Worm (Caenorhabditis elegans) whole organism, L2 larva: Measurements from ENCODE around the gene dyrb-1.

ENCODE experiments used
- F13H6.1 ChIP-seq: sonication (generic microtip); optimal IDR thresholded peaks from 2 replicates; lab custom pipeline; 2016; ENCODE audit warnings: missing genetic modification characterization, missing compliant biosample characterization
- ZK546.5 ChIP-seq: sonication (generic microtip); optimal IDR thresholded peaks from 2 replicates; lab custom pipeline; 2017; ENCODE audit warnings: missing biosample characterization, missing genetic modification characterization
- blmp-1 ChIP-seq: sonication (generic microtip); optimal IDR thresholded peaks from 2 replicates; lab custom pipeline; 2017; ENCODE audit warnings: missing genetic modification characterization, mild to moderate bottlenecking, missing compliant biosample characterization, antibody characterized with exemption, moderate library complexity; ENCODE audit not compliant: insufficient read depth
- mdl-1 ChIP-seq, 2 experiments: fragments of 150-350 bp in 1 of 2; sonication (generic microtip) in 1 of 2; optimal IDR thresholded peaks; 2 replicates each; lab custom pipeline; 2017; ENCODE audit warnings: missing biosample characterization in 2 of 2, missing genetic modification characterization in 2 of 2
- nhr-129 ChIP-seq: fragments of 150-350 bp; optimal IDR thresholded peaks from 2 replicates; lab custom pipeline; 2014; ENCODE audit warnings: missing biosample characterization, missing genetic modification characterization
- peb-1 ChIP-seq: fragments of 150-350 bp; optimal IDR thresholded peaks from 2 replicates; lab custom pipeline; 2014; ENCODE audit warnings: missing biosample characterization, missing genetic modification characterization
- skn-1 ChIP-seq: sonication (generic microtip); optimal IDR thresholded peaks from 2 replicates; lab custom pipeline; 2017; ENCODE audit warnings: missing biosample characterization, missing genetic modification characterization
- unc-39 ChIP-seq: fragments of 150-350 bp; optimal IDR thresholded peaks from 2 replicates; lab custom pipeline; 2014; ENCODE audit warnings: missing biosample characterization, missing genetic modification characterization
- ztf-1 ChIP-seq: fragments of 200-800 bp; sonication (Bioruptor generic); conservative IDR thresholded peaks from 2 replicates; pipeline ENCODE4 v1.3.6; 2022; ENCODE audit warnings: missing genetic modification characterization, missing compliant biosample characterization
- ztf-11 ChIP-seq: sonication (generic microtip); optimal IDR thresholded peaks from 2 replicates; lab custom pipeline; 2017; ENCODE audit warnings: missing biosample characterization, missing genetic modification characterization

DNA sequence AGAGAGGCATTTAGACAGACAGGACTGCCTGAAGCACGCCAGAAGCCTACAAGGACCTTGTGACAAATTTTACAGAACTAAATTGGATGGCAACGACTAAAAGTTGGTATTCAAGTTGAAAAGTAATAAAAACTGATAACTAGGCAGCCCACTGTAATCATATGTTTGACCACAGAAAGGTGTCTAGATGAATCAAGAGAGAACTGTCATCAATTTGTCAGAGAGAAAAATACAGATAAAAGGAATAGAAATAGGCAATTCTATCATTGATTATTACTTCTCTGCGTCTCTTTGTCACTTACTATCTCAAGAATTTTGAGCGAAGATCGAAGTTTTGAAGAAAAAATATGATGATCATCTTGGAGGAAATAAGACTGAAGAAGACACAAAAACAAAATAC is 14.0 kb downstream of the dyrb-1 start:
- TF ChIP-seq peb-1 (tag; lab: Kevin White, UChicago) (no peak), nhr-129 (no peak), ZK546.5 (tag; lab: Kevin White, UChicago) (no peak), blmp-1 (tag; lab: Kevin White, UChicago) (no peak), mdl-1 (tag; optimal IDR thresholded peaks at IDR 0.05; lab: Kevin White, UChicago) (no peak), F13H6.1 (no peak), unc-39 (tag; lab: Kevin White, UChicago) (no peak), ztf-11 (no peak), ztf-1 (GFP tag; lab: Robert Waterston, UW) (no peak), skn-1 (tag; lab: Kevin White, UChicago) (no peak)
